Worm (Caenorhabditis elegans): ENCODE measurements around the gene C01F6.14.
A peak's percentile ranks its signal among the peaks of the same experiment; 100 is the strongest.

DNA sequence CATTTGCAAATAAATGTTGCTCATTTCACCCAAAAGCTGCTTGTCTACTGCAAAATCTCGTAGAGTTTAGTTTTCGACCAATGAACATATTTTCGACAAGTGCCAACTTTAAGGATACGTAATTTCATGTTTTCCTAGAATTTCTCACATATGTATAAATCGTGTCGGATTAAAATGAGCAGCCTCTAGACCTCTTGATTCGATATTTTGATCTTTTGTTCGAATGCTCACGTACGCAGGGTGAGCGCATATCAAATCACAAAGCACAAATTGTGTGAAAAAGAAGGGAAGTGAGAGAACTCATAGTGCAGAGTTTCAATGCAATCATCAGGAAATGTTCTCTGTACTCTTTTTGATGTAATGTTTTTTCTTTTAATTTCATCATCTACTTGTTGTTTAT, 40.4 kb downstream of the C01F6.14 start:
- no peak for TF ChIP-seq fkh-2 (tag; optimal IDR thresholded peaks at IDR 0.05)
- peak; percentile 28 for TF ChIP-seq nfya-1 (tag; optimal IDR thresholded peaks at IDR 0.05; ENCODE audit: insufficient read depth)
- TF ChIP-seq elt-1 (tag; optimal IDR thresholded peaks at IDR 0.05), result no peak
- no peak for TF ChIP-seq unc-62 (GFP tag; optimal IDR thresholded peaks at IDR 0.05)
- TF ChIP-seq nhr-77 (tag; optimal IDR thresholded peaks at IDR 0.05), result no peak
- TF ChIP-seq nhr-28 (tag; optimal IDR thresholded peaks at IDR 0.05), result no peak
- TF ChIP-seq unc-39 (tag; optimal IDR thresholded peaks at IDR 0.05), result no peak

Measured in whole organism, L3 larva.